Worm (Caenorhabditis elegans) whole organism, young adult: ENCODE measurements around the gene Y45F10D.16.
"Not testable (repeated sequence)": the region's sequence is repeated elsewhere in the genome, so short reads cannot be mapped to it uniquely, and the experiment has no call there.

Experiments
- T07F8.4 ChIP-seq: sonication (generic microtip); optimal IDR thresholded peaks from 2 replicates; lab custom pipeline; 2016; ENCODE audit warnings: mild to moderate bottlenecking, missing genetic modification characterization, moderate library complexity, missing compliant biosample characterization
- T26A5.8 ChIP-seq: sonication (generic microtip); optimal IDR thresholded peaks from 2 replicates; lab custom pipeline; 2016; ENCODE audit warnings: missing genetic modification characterization, missing compliant biosample characterization
- dox-1 ChIP-seq: fragments of 200-800 bp; sonication (Bioruptor generic); IDR thresholded peaks from 2 replicates; pipeline ENCODE4 v1.3.6; 2022; ENCODE audit warnings: missing genetic modification reagents, missing genetic modification characterization, missing compliant biosample characterization
- hmg-20 ChIP-seq: fragments of 200-800 bp; sonication (Bioruptor generic); IDR thresholded peaks from 2 replicates; pipeline ENCODE4 v1.3.6; 2022; ENCODE audit warnings: missing genetic modification reagents, missing genetic modification characterization, missing compliant biosample characterization
- mes-4 ChIP-seq: sonication (generic microtip); optimal IDR thresholded peaks from 2 replicates; lab custom pipeline; 2016; ENCODE audit warnings: missing genotype, missing genetic modification characterization, missing compliant biosample characterization
- pha-4 ChIP-seq: fragments of 150-350 bp; sonication (generic microtip); optimal IDR thresholded peaks from 2 replicates; lab custom pipeline; 2014; ENCODE audit warnings: missing biosample characterization, missing genetic modification reagents, missing genetic modification characterization
- unc-62 ChIP-seq: fragments of 150-350 bp; optimal IDR thresholded peaks from 2 replicates; lab custom pipeline; 2014; ENCODE audit warnings: missing biosample characterization, missing genetic modification reagents, missing genetic modification characterization
- zfh-2 ChIP-seq: fragments of 200-800 bp; sonication (Bioruptor generic); conservative IDR thresholded peaks from 2 replicates; pipeline ENCODE4 v1.3.6; 2022; ENCODE audit warnings: missing genetic modification reagents, missing genetic modification characterization, missing compliant biosample characterization
- ztf-26 ChIP-seq: sonication (generic microtip); optimal IDR thresholded peaks from 2 replicates; lab custom pipeline; 2017; ENCODE audit warnings: missing genetic modification characterization, missing compliant biosample characterization

- TF ChIP-seq unc-62 (GFP tag; lab: Kevin White, UChicago); T26A5.8 (tag; lab: Kevin White, UChicago); hmg-20 (GFP tag; lab: Robert Waterston, UW); dox-1 (GFP tag; lab: Robert Waterston, UW); zfh-2 (GFP tag; lab: Robert Waterston, UW); ztf-26 (tag; lab: Kevin White, UChicago); pha-4 (tag; lab: Kevin White, UChicago); T07F8.4 (tag; lab: Kevin White, UChicago); mes-4 (tag; lab: Kevin White, UChicago): not testable (repeated sequence)
Measured at ce11 chrIV:13814477-13814876, 38.3 kb downstream of the Y45F10D.16 start.
